Fruit fly (Drosophila melanogaster) whole organism, embryonic: ENCODE results near the gene Sec8.

Experiments
- Antp ChIP-seq: fragments of 200-800 bp; sonication (Bioruptor generic); optimal IDR thresholded peaks from 3 replicates; lab custom pipeline; 2016; ENCODE audit warnings: missing biosample characterization, missing genetic modification characterization
- Awh ChIP-seq: fragments of 200-800 bp; sonication (Bioruptor generic); IDR thresholded peaks from 2 replicates; pipeline ENCODE4, ENCODE4 v1.3.6; 2022; ENCODE audit warnings: missing biosample characterization, missing genetic modification characterization
- Bteb2 ChIP-seq: fragments of 200-800 bp; sonication (Bioruptor generic); optimal IDR thresholded peaks from 2 replicates; lab custom pipeline; 2016; ENCODE audit warnings: missing biosample characterization, missing genetic modification characterization
- CG10209 ChIP-seq: fragments of 200-800 bp; sonication (Bioruptor generic); optimal IDR thresholded peaks from 3 replicates; lab custom pipeline; 2017; ENCODE audit warnings: missing biosample characterization, mild to moderate bottlenecking, missing genetic modification characterization, missing genetic modification reagents
- CG10654 ChIP-seq: fragments of 200-800 bp; sonication (Bioruptor generic); optimal IDR thresholded peaks from 2 replicates; lab custom pipeline; 2016; ENCODE audit warnings: missing biosample characterization, missing genetic modification characterization
- CG11504 ChIP-seq: fragments of 200-800 bp; sonication (Bioruptor generic); optimal IDR thresholded peaks from 3 replicates; lab custom pipeline; 2019; ENCODE audit warnings: missing biosample characterization, mild to moderate bottlenecking, missing genetic modification characterization, moderate library complexity
- CG11560 ChIP-seq: fragments of 200-800 bp; sonication (Bioruptor generic); IDR thresholded peaks from 3 replicates; pipeline ENCODE4 v1.3.6; 2022; ENCODE audit warnings: missing biosample characterization, missing genetic modification characterization
- CG13296 ChIP-seq: fragments of 200-800 bp; sonication (Bioruptor generic); optimal IDR thresholded peaks from 3 replicates; lab custom pipeline; 2018; ENCODE audit warnings: missing biosample characterization, mild to moderate bottlenecking, missing genetic modification characterization
- CG13894 ChIP-seq: fragments of 200-800 bp; sonication (Bioruptor generic); optimal IDR thresholded peaks from 3 replicates; lab custom pipeline; 2018; ENCODE audit warnings: missing biosample characterization, mild to moderate bottlenecking, missing genetic modification characterization, moderate library complexity
- CG14050 ChIP-seq: fragments of 200-800 bp; sonication (Bioruptor generic); IDR thresholded peaks from 3 replicates; pipeline ENCODE4 v1.3.6; 2022; ENCODE audit warnings: missing biosample characterization, missing genetic modification characterization
- CG17186 ChIP-seq: fragments of 200-800 bp; sonication (Bioruptor generic); optimal IDR thresholded peaks from 3 replicates; lab custom pipeline; 2017; ENCODE audit warnings: missing biosample characterization, missing genetic modification reagents, missing genetic modification characterization
- CG17802 ChIP-seq: fragments of 200-800 bp; sonication (Bioruptor generic); optimal IDR thresholded peaks from 2 replicates; lab custom pipeline; 2018; ENCODE audit warnings: missing biosample characterization, mild to moderate bottlenecking, missing genetic modification characterization, moderate library complexity
- CG17912 ChIP-seq: fragments of 200-800 bp; sonication (Bioruptor generic); optimal IDR thresholded peaks from 2 replicates; lab custom pipeline; 2018; ENCODE audit warnings: missing biosample characterization, mild to moderate bottlenecking, missing genetic modification characterization
- CG1792 ChIP-seq: fragments of 200-800 bp; sonication (Bioruptor generic); optimal IDR thresholded peaks from 2 replicates; lab custom pipeline; 2016; ENCODE audit warnings: missing biosample characterization, missing genetic modification characterization
- CG18764 ChIP-seq: fragments of 200-800 bp; sonication (Bioruptor generic); optimal IDR thresholded peaks from 3 replicates; lab custom pipeline; 2016; ENCODE audit warnings: missing biosample characterization, missing genetic modification characterization
- CG3065 ChIP-seq: fragments of 200-800 bp; sonication (Bioruptor generic); optimal IDR thresholded peaks from 2 replicates; lab custom pipeline; 2016; ENCODE audit warnings: missing biosample characterization, missing genetic modification characterization
- CG3726 ChIP-seq: fragments of 200-800 bp; sonication (Bioruptor generic); IDR thresholded peaks from 3 replicates; pipeline ENCODE4, ENCODE4 v1.3.6; 2022; ENCODE audit warnings: missing biosample characterization, missing genetic modification characterization
- CG4360 ChIP-seq: fragments of 200-800 bp; sonication (Bioruptor generic); IDR thresholded peaks from 2 replicates; pipeline ENCODE4 v1.3.6; 2022; ENCODE audit warnings: missing biosample characterization, missing genetic modification characterization
- CG6175 ChIP-seq: fragments of 200-800 bp; sonication (Bioruptor generic); IDR thresholded peaks from 3 replicates; pipeline ENCODE4 v1.3.6; 2022; ENCODE audit warnings: missing biosample characterization, missing genetic modification characterization
- CG6654 ChIP-seq: fragments of 200-800 bp; sonication (Bioruptor generic); optimal IDR thresholded peaks from 2 replicates; lab custom pipeline; 2017; ENCODE audit warnings: missing biosample characterization, mild to moderate bottlenecking, missing genetic modification characterization
- CG7372 ChIP-seq: fragments of 200-800 bp; sonication (Bioruptor generic); IDR thresholded peaks from 2 replicates; pipeline ENCODE4 v1.3.6; 2022; ENCODE audit warnings: missing biosample characterization, missing genetic modification characterization
- CG7786 ChIP-seq: fragments of 200-800 bp; sonication (Bioruptor generic); optimal IDR thresholded peaks from 2 replicates; lab custom pipeline; 2016; ENCODE audit warnings: missing biosample characterization, missing genetic modification characterization
- CHES-1-like ChIP-seq: fragments of 200-800 bp; sonication (Bioruptor generic); optimal IDR thresholded peaks from 2 replicates; lab custom pipeline; 2016; ENCODE audit warnings: missing biosample characterization, missing genetic modification characterization
- Camta ChIP-seq: fragments of 200-800 bp; sonication (Bioruptor generic); optimal IDR thresholded peaks from 2 replicates; lab custom pipeline; 2016; ENCODE audit warnings: missing biosample characterization, missing genetic modification characterization
- CrebB ChIP-seq: fragments of 200-800 bp; sonication (Bioruptor generic); optimal IDR thresholded peaks from 3 replicates; lab custom pipeline; 2018; ENCODE audit warnings: missing biosample characterization, mild to moderate bottlenecking, missing genetic modification characterization
- Eip74EF ChIP-seq, 2 experiments: fragments of 200-800 bp in 1 of 2; fragments of >200 bp in 1 of 2; sonication (Bioruptor generic) in 1 of 2; optimal IDR thresholded peaks; 2 replicates each; lab custom pipeline; 2017 to 2019; ENCODE audit warnings: missing biosample characterization in 2 of 2, missing genetic modification characterization in 2 of 2, mild to moderate bottlenecking in 1 of 2, moderate library complexity in 1 of 2
- GATAe ChIP-seq: fragments of 200-800 bp; sonication (Bioruptor generic); conservative IDR thresholded peaks from 2 replicates; pipeline ENCODE4 v1.3.6; 2022; ENCODE audit warnings: missing biosample characterization, missing genetic modification characterization
- H2.0 ChIP-seq: fragments of 200-800 bp; sonication (Bioruptor generic); IDR thresholded peaks from 2 replicates; pipeline ENCODE4 v1.3.6; 2022; ENCODE audit warnings: missing biosample characterization, missing genetic modification characterization
- HLH4C ChIP-seq: fragments of 200-800 bp; sonication (Bioruptor generic); IDR thresholded peaks from 3 replicates; pipeline ENCODE4 v1.3.6; 2022; ENCODE audit warnings: missing biosample characterization, missing genetic modification characterization; ENCODE audit not compliant: partially characterized antibody
- HLHmδ ChIP-seq: fragments of 200-800 bp; sonication (Bioruptor generic); optimal IDR thresholded peaks from 2 replicates; lab custom pipeline; 2018; ENCODE audit warnings: missing biosample characterization, mild to moderate bottlenecking, missing genetic modification characterization, moderate library complexity
- Lhr ChIP-seq: fragments of 200-800 bp; sonication (Bioruptor generic); optimal IDR thresholded peaks from 3 replicates; lab custom pipeline; 2017; ENCODE audit warnings: mild to moderate bottlenecking, missing biosample characterization, missing genetic modification reagents, missing genetic modification characterization
- MBD-R2 ChIP-seq: fragments of 200-800 bp; sonication (Bioruptor generic); IDR thresholded peaks from 2 replicates; pipeline ENCODE4 v1.3.6; 2022; ENCODE audit warnings: missing biosample characterization, missing genetic modification characterization
- Mad ChIP-seq: fragments of 200-800 bp; sonication (Bioruptor generic); optimal IDR thresholded peaks from 2 replicates; lab custom pipeline; 2016; ENCODE audit warnings: missing biosample characterization, missing genetic modification characterization
- Mrtf ChIP-seq: fragments of 200-800 bp; sonication (Bioruptor generic); IDR thresholded peaks from 3 replicates; pipeline ENCODE4 v1.3.6; 2022; ENCODE audit warnings: missing biosample characterization, missing genetic modification characterization
- Nf-YB ChIP-seq: fragments of 200-800 bp; sonication (Bioruptor generic); optimal IDR thresholded peaks from 3 replicates; lab custom pipeline; 2019; ENCODE audit warnings: missing biosample characterization, mild to moderate bottlenecking, missing genetic modification characterization, moderate library complexity
- Six4 ChIP-seq: fragments of 200-800 bp; sonication (Bioruptor generic); optimal IDR thresholded peaks from 2 replicates; lab custom pipeline; 2016; ENCODE audit warnings: missing biosample characterization, missing genetic modification characterization
- YL-1 ChIP-seq: fragments of 200-800 bp; sonication (Bioruptor generic); optimal IDR thresholded peaks from 3 replicates; lab custom pipeline; 2017; ENCODE audit warnings: missing biosample characterization, mild to moderate bottlenecking, missing genetic modification characterization
- ac ChIP-seq: fragments of 200-800 bp; sonication (Bioruptor generic); optimal IDR thresholded peaks from 3 replicates; lab custom pipeline; 2017; ENCODE audit warnings: missing biosample characterization, mild to moderate bottlenecking, missing genetic modification characterization
- ato ChIP-seq: fragments of 200-800 bp; sonication (Bioruptor generic); IDR thresholded peaks from 2 replicates; pipeline ENCODE4 v1.3.6; 2022; ENCODE audit warnings: missing biosample characterization, missing genetic modification characterization; ENCODE audit not compliant: partially characterized antibody
- cg ChIP-seq: fragments of 200-800 bp; sonication (Bioruptor generic); optimal IDR thresholded peaks from 3 replicates; lab custom pipeline; 2019; ENCODE audit warnings: missing biosample characterization, mild to moderate bottlenecking, missing genetic modification characterization, moderate library complexity
- dmrt11E ChIP-seq: fragments of 200-800 bp; sonication (Bioruptor generic); optimal IDR thresholded peaks from 3 replicates; lab custom pipeline; 2018; ENCODE audit warnings: missing biosample characterization, mild to moderate bottlenecking, missing genetic modification characterization, moderate library complexity
- jing ChIP-seq: fragments of 200-800 bp; sonication (Bioruptor generic); optimal IDR thresholded peaks from 2 replicates; lab custom pipeline; 2018; ENCODE audit warnings: missing biosample characterization, mild to moderate bottlenecking, missing genetic modification characterization
- kah ChIP-seq: fragments of 200-800 bp; sonication (Bioruptor generic); optimal IDR thresholded peaks from 2 replicates; lab custom pipeline; 2018; ENCODE audit warnings: missing biosample characterization, mild to moderate bottlenecking, missing genetic modification characterization
- knrl ChIP-seq: fragments of 200-800 bp; sonication (Bioruptor generic); IDR thresholded peaks from 3 replicates; pipeline ENCODE4 v1.3.6; 2022; ENCODE audit warnings: missing biosample characterization, missing genetic modification characterization; ENCODE audit not compliant: partially characterized antibody
- lmd ChIP-seq: fragments of 200-800 bp; sonication (Bioruptor generic); IDR thresholded peaks from 2 replicates; pipeline ENCODE4 v1.3.6; 2022; ENCODE audit warnings: missing biosample characterization, missing genetic modification characterization
- otp ChIP-seq: fragments of 200-800 bp; sonication (Bioruptor generic); IDR thresholded peaks from 3 replicates; pipeline ENCODE4, ENCODE4 v1.3.6; 2022; ENCODE audit warnings: missing biosample characterization, missing genetic modification characterization
- sima ChIP-seq: fragments of 200-800 bp; sonication (Bioruptor generic); optimal IDR thresholded peaks from 2 replicates; lab custom pipeline; 2016; ENCODE audit warnings: missing biosample characterization, missing genetic modification characterization
- tgo ChIP-seq: fragments of 200-800 bp; sonication (Bioruptor generic); IDR thresholded peaks from 3 replicates; pipeline ENCODE4 v1.3.6; 2022; ENCODE audit warnings: missing biosample characterization, missing genetic modification characterization
- vfl ChIP-seq: fragments of 200-800 bp; sonication (Bioruptor generic); optimal IDR thresholded peaks from 2 replicates; lab custom pipeline; 2016; ENCODE audit warnings: missing biosample characterization, missing genetic modification characterization
- zfh2 ChIP-seq: fragments of 200-800 bp; sonication (Bioruptor generic); optimal IDR thresholded peaks from 2 replicates; lab custom pipeline; 2016; ENCODE audit warnings: missing biosample characterization, missing genetic modification characterization

The Sec8 gene

dm6 chr3R:5736305-5736869 is 22.4 kb downstream of the Sec8 start, which contains the start of the genes CG2100 and CG1236 (continued):
- TF ChIP-seq cg (GFP tag; lab: Kevin White, UChicago), result no peak
- peak; percentile 10 for TF ChIP-seq CG17802 (tag; lab: Kevin White, UChicago)
- TF ChIP-seq zfh2 (GFP tag; lab: Kevin White, UChicago), result peak; percentile 30
- peak; percentile 23 for TF ChIP-seq Mad (GFP tag; lab: Kevin White, UChicago)
- TF ChIP-seq jing, result peak; percentile 52
- peak; percentile 85 for TF ChIP-seq kah (GFP tag; lab: Kevin White, UChicago)
- TF ChIP-seq Antp (GFP tag; lab: Kevin White, UChicago), result peak; percentile 59
- no peak for TF ChIP-seq GATAe
- TF ChIP-seq Lhr (GFP tag; lab: Kevin White, UChicago), result peak; percentile 47
- no peak for TF ChIP-seq Bteb2 (GFP tag; lab: Kevin White, UChicago)
- TF ChIP-seq CG10209 (GFP tag; lab: Kevin White, UChicago), result peak; percentile 90
- peak; percentile 64 for TF ChIP-seq CG18764
- TF ChIP-seq CG17186 (GFP tag; lab: Kevin White, UChicago), result peak; percentile 2
- TF ChIP-seq Eip74EF (GFP tag; optimal IDR thresholded peaks at IDR 0.05; lab: Kevin White, UChicago), result peak in 1 of 2 experiments; percentile 83
- TF ChIP-seq vfl (GFP tag; lab: Kevin White, UChicago), result peak; percentile 20
- peak; percentile 47 for TF ChIP-seq Camta
- TF ChIP-seq HLHmδ (GFP tag; lab: Kevin White, UChicago), result no peak
- TF ChIP-seq lmd (GFP tag; lab: Robert Waterston, UW), result no peak; the same call in 1 of the 2 replicates
- TF ChIP-seq ato, result no peak
- TF ChIP-seq CG6175, result no peak
- no peak for TF ChIP-seq sima
- peak; percentile 68; the same call in 1 of the 2 replicates for TF ChIP-seq CG7372 (GFP tag; lab: Robert Waterston, UW)
- TF ChIP-seq Awh, result peak; percentile 65
- peak; percentile 52; the same call in 1 of the 3 replicates for TF ChIP-seq CG11560
- TF ChIP-seq CG1792 (GFP tag; lab: Kevin White, UChicago), result peak; percentile 7
- TF ChIP-seq Nf-YB (GFP tag; lab: Kevin White, UChicago), result peak; percentile 72
- TF ChIP-seq tgo (GFP tag; lab: Robert Waterston, UW), result peak; percentile 82
- peak; percentile 60 for TF ChIP-seq ac (GFP tag; lab: Kevin White, UChicago)
- peak; percentile 59 for TF ChIP-seq CG6654 (GFP tag; lab: Kevin White, UChicago)
- peak; percentile 25 for TF ChIP-seq CHES-1-like (GFP tag; lab: Kevin White, UChicago)
- peak; percentile 35 for TF ChIP-seq CG3065
- peak; percentile 72 for TF ChIP-seq MBD-R2
- TF ChIP-seq knrl (GFP tag; lab: Robert Waterston, UW), result no peak
- TF ChIP-seq HLH4C (GFP tag; lab: Robert Waterston, UW), result no peak
- TF ChIP-seq CG11504 (tag; lab: Kevin White, UChicago), result peak; percentile 91
- no peak for TF ChIP-seq CG7786 (GFP tag; lab: Kevin White, UChicago)
- TF ChIP-seq CG14050 (GFP tag; lab: Robert Waterston, UW), result peak; percentile 41; the same call in 2 of the 3 replicates
- TF ChIP-seq CG4360, result peak; percentile 14; the same call in 1 of the 2 replicates
- no peak for TF ChIP-seq otp (GFP tag; lab: Robert Waterston, UW)
- TF ChIP-seq YL-1 (GFP tag; lab: Kevin White, UChicago), result peak; percentile 71
- TF ChIP-seq H2.0 (GFP tag; lab: Robert Waterston, UW), result peak; percentile 63
- TF ChIP-seq CG17912, result no peak
- TF ChIP-seq Mrtf (GFP tag; lab: Robert Waterston, UW), result peak; percentile 59; the same call in 1 of the 3 replicates
- TF ChIP-seq Six4, result peak; percentile 78
- TF ChIP-seq dmrt11E (tag; lab: Kevin White, UChicago), result peak; percentile 91
- TF ChIP-seq CG3726 (GFP tag; lab: Robert Waterston, UW), result peak; percentile 73; the same call in 2 of the 3 replicates
- TF ChIP-seq CG13296 (GFP tag; lab: Kevin White, UChicago), result peak; percentile 82
- TF ChIP-seq CG13894 (tag; lab: Kevin White, UChicago), result no peak
- TF ChIP-seq CrebB (tag; lab: Kevin White, UChicago), result peak; percentile 36
- TF ChIP-seq CG10654 (GFP tag; lab: Kevin White, UChicago), result peak; percentile 81
